Fruit fly (Drosophila melanogaster) whole organism, wandering third instar larva: ENCODE data around the gene CG10333.

ENCODE experiments used
- CG9705 ChIP-seq: fragments of 200-800 bp; sonication (Bioruptor generic); optimal IDR thresholded peaks from 2 replicates; lab custom pipeline; 2018; ENCODE audit warnings: missing biosample characterization, mild to moderate bottlenecking, missing genetic modification characterization
- Hr78 ChIP-seq: fragments of >200 bp; optimal IDR thresholded peaks from 2 replicates; lab custom pipeline; 2017; ENCODE audit warnings: missing biosample characterization, missing genetic modification characterization
- Jra ChIP-seq: sonication (Bioruptor generic); optimal IDR thresholded peaks from 2 replicates; lab custom pipeline; 2016; ENCODE audit warnings: missing biosample characterization, missing genetic modification characterization
- OdsH ChIP-seq: fragments of 200-800 bp; sonication (Bioruptor generic); optimal IDR thresholded peaks from 2 replicates; lab custom pipeline; 2016; ENCODE audit warnings: missing biosample characterization, mild to moderate bottlenecking, missing genetic modification characterization
- Vsx2 ChIP-seq: fragments of 200-300, 225-300 bp; sonication (Bioruptor generic); optimal IDR thresholded peaks from 2 replicates; lab custom pipeline; 2018; ENCODE audit warnings: missing biosample characterization, missing genetic modification characterization; ENCODE audit not compliant: partially characterized antibody
- dl ChIP-seq, 2 experiments: fragments of 175-275, 200-275 bp in 1 of 2; fragments of 200-275 bp in 1 of 2; sonication (Bioruptor generic); optimal IDR thresholded peaks; lab custom pipeline; 2018; ENCODE audit warnings: mild to moderate bottlenecking in 2 of 2, missing biosample characterization in 2 of 2, missing genetic modification characterization in 2 of 2, moderate library complexity in 2 of 2; ENCODE audit not compliant: partially characterized antibody in 2 of 2, insufficient read depth in 1 of 2
- ey ChIP-seq: fragments of 200-800 bp; sonication (Bioruptor generic); optimal IDR thresholded peaks from 2 replicates; lab custom pipeline; 2016; ENCODE audit warnings: missing biosample characterization, missing genetic modification characterization
- lola ChIP-seq: fragments of >200 bp; optimal IDR thresholded peaks from 2 replicates; lab custom pipeline; 2017; ENCODE audit warnings: missing biosample characterization, missing genetic modification characterization
- rgr ChIP-seq: fragments of 200-800 bp; sonication (Bioruptor generic); optimal IDR thresholded peaks from 3 replicates; lab custom pipeline; 2016; ENCODE audit warnings: missing biosample characterization, mild to moderate bottlenecking, missing genetic modification characterization

- TF ChIP-seq OdsH (GFP tag; lab: Kevin White, UChicago) (no peak), CG9705 (no peak), dl (GFP tag; optimal IDR thresholded peaks at IDR 0.05; lab: Kevin White, UChicago; ENCODE audit: insufficient read depth in 1 of 2, partially characterized antibody in 2 of 2) (no peak), rgr (GFP tag; lab: Kevin White, UChicago) (peak; percentile 39), ey (GFP tag; lab: Kevin White, UChicago) (no peak), lola (GFP tag; lab: Kevin White, UChicago) (no peak), Hr78 (GFP tag; lab: Kevin White, UChicago) (no peak), Jra (GFP tag; lab: Kevin White, UChicago) (no peak), Vsx2 (GFP tag; lab: Kevin White, UChicago) (no peak)
Observed at dm6 chr2L:18625009-18625408, 18.4 kb downstream of the CG10333 start.
